Worm (Caenorhabditis elegans) whole organism, L4 larva: Measurements from ENCODE around the gene F46E10.2.

ENCODE experiments used
- F10B5.3 ChIP-seq: sonication (generic microtip); optimal IDR thresholded peaks from 2 replicates; lab custom pipeline; 2016; ENCODE audit warnings: mild to moderate bottlenecking, missing genetic modification characterization, missing compliant biosample characterization
- F37D6.2 ChIP-seq: sonication (generic microtip); optimal IDR thresholded peaks from 2 replicates; lab custom pipeline; 2016; ENCODE audit warnings: mild to moderate bottlenecking, missing genetic modification characterization, missing compliant biosample characterization
- R02D3.7 ChIP-seq: fragments of 150-350 bp; sonication (generic microtip); optimal IDR thresholded peaks from 3 replicates; lab custom pipeline; 2014; ENCODE audit warnings: missing biosample characterization, missing genetic modification characterization
- T20F7.1 ChIP-seq: fragments of 200-800 bp; sonication (Bioruptor generic); optimal IDR thresholded peaks from 2 replicates; lab custom pipeline; 2018; ENCODE audit warnings: mild to moderate bottlenecking, missing genetic modification characterization, missing compliant biosample characterization
- T26A8.4 ChIP-seq: fragments of 200-800 bp; sonication (Bioruptor generic); IDR thresholded peaks from 2 replicates; pipeline ENCODE4 v1.3.6; 2022; ENCODE audit warnings: missing genetic modification characterization, missing compliant biosample characterization
- Y105C5A.15 ChIP-seq: fragments of 200-800 bp; sonication (Bioruptor generic); IDR thresholded peaks from 2 replicates; pipeline ENCODE4 v1.3.6; 2022; ENCODE audit warnings: missing genetic modification characterization, missing compliant biosample characterization
- Y48G9A.11 ChIP-seq: fragments of 200-800 bp; sonication (Bioruptor generic); IDR thresholded peaks from 2 replicates; pipeline ENCODE4 v1.3.6; 2022; ENCODE audit warnings: missing genetic modification reagents, missing genetic modification characterization, missing compliant biosample characterization
- Y5F2A.4 ChIP-seq: fragments of 200-800 bp; sonication (Bioruptor generic); optimal IDR thresholded peaks from 2 replicates; lab custom pipeline; 2018; ENCODE audit warnings: mild to moderate bottlenecking, missing genetic modification characterization, missing compliant biosample characterization
- ZK546.5 ChIP-seq, 2 experiments: sonication (generic microtip); optimal IDR thresholded peaks; 2 replicates each; lab custom pipeline; 2017; ENCODE audit warnings: missing biosample characterization in 2 of 2, missing genetic modification characterization in 2 of 2
- aha-1 ChIP-seq: fragments of 150-350 bp; peaks from one replicate; lab custom pipeline; 2014; ENCODE audit warnings: missing biosample characterization, missing genetic modification characterization
- arid-1 ChIP-seq: fragments of 200-800 bp; sonication (Bioruptor generic); conservative IDR thresholded peaks from 2 replicates; pipeline ENCODE4 v1.3.6; 2022; ENCODE audit warnings: missing genetic modification reagents, missing genetic modification characterization, missing compliant biosample characterization
- attf-4 ChIP-seq: sonication (generic microtip); optimal IDR thresholded peaks from 3 replicates; lab custom pipeline; 2017; ENCODE audit warnings: missing biosample characterization, missing genetic modification characterization
- ceh-20 ChIP-seq: fragments of 200-800 bp; sonication (Bioruptor generic); IDR thresholded peaks from 2 replicates; pipeline ENCODE4 v1.3.6; 2022; ENCODE audit warnings: missing genetic modification reagents, missing genetic modification characterization, missing compliant biosample characterization
- ceh-28 ChIP-seq: fragments of 150-350 bp; optimal IDR thresholded peaks from 2 replicates; lab custom pipeline; 2014; ENCODE audit warnings: missing biosample characterization, missing genetic modification reagents, missing genetic modification characterization
- ceh-32 ChIP-seq: sonication (generic microtip); optimal IDR thresholded peaks from 2 replicates; lab custom pipeline; 2016; ENCODE audit warnings: mild to moderate bottlenecking, missing genetic modification characterization, missing compliant biosample characterization; ENCODE audit not compliant: poor library complexity
- ceh-62 ChIP-seq: sonication (generic microtip); optimal IDR thresholded peaks from 2 replicates; lab custom pipeline; 2017; ENCODE audit warnings: missing biosample characterization, missing genetic modification characterization
- dmd-6 ChIP-seq: fragments of 200-800 bp; sonication (Bioruptor generic); IDR thresholded peaks from 2 replicates; pipeline ENCODE4 v1.3.6; 2022; ENCODE audit warnings: missing genetic modification reagents, missing genetic modification characterization, missing compliant biosample characterization
- dmd-9 ChIP-seq: fragments of 200-800 bp; sonication (Bioruptor generic); IDR thresholded peaks from 2 replicates; pipeline ENCODE4 v1.3.6; 2022; ENCODE audit warnings: missing genetic modification reagents, missing genetic modification characterization, missing compliant biosample characterization
- egl-43 ChIP-seq: fragments of 200-800 bp; sonication (Bioruptor generic); IDR thresholded peaks from 2 replicates; pipeline ENCODE4 v1.3.6; 2022; ENCODE audit warnings: missing genetic modification reagents, missing genetic modification characterization, missing compliant biosample characterization
- hlh-30 ChIP-seq: sonication (generic microtip); optimal IDR thresholded peaks from 2 replicates; lab custom pipeline; 2017; ENCODE audit warnings: antibody characterized with exemption, mild to moderate bottlenecking, missing genetic modification characterization, missing compliant biosample characterization; ENCODE audit not compliant: insufficient read depth
- lim-7 ChIP-seq: fragments of 200-800 bp; sonication (Bioruptor generic); IDR thresholded peaks from 2 replicates; pipeline ENCODE4 v1.3.6; 2022; ENCODE audit warnings: missing genetic modification characterization, missing compliant biosample characterization
- lin-1 ChIP-seq: fragments of 200-800 bp; sonication (Bioruptor generic); IDR thresholded peaks from 2 replicates; pipeline ENCODE4 v1.3.6; 2022; ENCODE audit warnings: missing genetic modification reagents, missing genetic modification characterization, missing compliant biosample characterization
- lin-29 ChIP-seq: fragments of 200-800 bp; sonication (Bioruptor generic); IDR thresholded peaks from 2 replicates; pipeline ENCODE4 v1.3.6; 2022; ENCODE audit warnings: missing genetic modification reagents, missing genetic modification characterization, missing compliant biosample characterization
- lin-38 ChIP-seq: fragments of 200-800 bp; sonication (Bioruptor generic); IDR thresholded peaks from 2 replicates; pipeline ENCODE4 v1.3.6; 2022; ENCODE audit warnings: missing genetic modification reagents, missing genetic modification characterization, missing compliant biosample characterization
- lsy-2 ChIP-seq, 2 experiments: fragments of 150-350 bp in 1 of 2; sonication (generic microtip) in 1 of 2; optimal IDR thresholded peaks; 2 replicates each; lab custom pipeline; 2014 to 2017; ENCODE audit warnings: missing biosample characterization in 2 of 2, missing genetic modification characterization in 2 of 2
- madf-5 ChIP-seq, 2 experiments: fragments of 200-800 bp; sonication (Bioruptor generic); IDR thresholded peaks; 2 replicates each; pipeline ENCODE4 v1.3.6; 2022; ENCODE audit warnings: missing compliant biosample characterization in 2 of 2, missing genetic modification characterization in 2 of 2
- mdt-29 ChIP-seq: fragments of 200-800 bp; sonication (Bioruptor generic); IDR thresholded peaks from 2 replicates; pipeline ENCODE4 v1.3.6; 2022; ENCODE audit warnings: missing genetic modification reagents, missing genetic modification characterization, missing compliant biosample characterization
- mep-1 ChIP-seq: fragments of 150-350 bp; sonication (generic microtip); optimal IDR thresholded peaks from 3 replicates; lab custom pipeline; 2014; ENCODE audit warnings: missing biosample characterization, missing genetic modification characterization
- mes-2 ChIP-seq: sonication (generic microtip); optimal IDR thresholded peaks from 2 replicates; lab custom pipeline; 2016; ENCODE audit warnings: missing genotype, mild to moderate bottlenecking, missing genetic modification characterization, missing compliant biosample characterization; ENCODE audit not compliant: poor library complexity, severe bottlenecking
- mxl-3 ChIP-seq: fragments of 200-800 bp; sonication (Bioruptor generic); optimal IDR thresholded peaks from 2 replicates; lab custom pipeline; 2018; ENCODE audit warnings: mild to moderate bottlenecking, missing genetic modification characterization, missing compliant biosample characterization
- nhr-102 ChIP-seq: sonication (generic microtip); optimal IDR thresholded peaks from 2 replicates; lab custom pipeline; 2016; ENCODE audit warnings: mild to moderate bottlenecking, missing genetic modification characterization, moderate library complexity, missing compliant biosample characterization
- nhr-111 ChIP-seq: fragments of 200-800 bp; sonication (Bioruptor generic); optimal IDR thresholded peaks from 2 replicates; lab custom pipeline; 2018; ENCODE audit warnings: mild to moderate bottlenecking, missing genetic modification characterization, missing compliant biosample characterization
- nhr-237 ChIP-seq: sonication (generic microtip); optimal IDR thresholded peaks from 2 replicates; lab custom pipeline; 2017; ENCODE audit warnings: missing biosample characterization, missing genetic modification characterization
- nhr-25 ChIP-seq: sonication (generic microtip); optimal IDR thresholded peaks from 2 replicates; lab custom pipeline; 2017; ENCODE audit warnings: missing genetic modification characterization, mild to moderate bottlenecking, missing compliant biosample characterization, antibody characterized with exemption, moderate library complexity, borderline replicate concordance; ENCODE audit not compliant: insufficient read depth
- nhr-28 ChIP-seq: fragments of 150-350 bp; optimal IDR thresholded peaks from 2 replicates; lab custom pipeline; 2014; ENCODE audit warnings: missing biosample characterization, missing genetic modification characterization
- nhr-41 ChIP-seq: fragments of 200-800 bp; sonication (Bioruptor generic); IDR thresholded peaks from 2 replicates; pipeline ENCODE4 v1.3.6; 2022; ENCODE audit warnings: missing genetic modification reagents, missing genetic modification characterization, missing compliant biosample characterization
- nhr-42 ChIP-seq: fragments of 200-800 bp; sonication (Bioruptor generic); IDR thresholded peaks from 2 replicates; pipeline ENCODE4 v1.3.6; 2022; ENCODE audit warnings: missing genetic modification characterization, missing compliant biosample characterization
- nhr-48 ChIP-seq: sonication (generic microtip); optimal IDR thresholded peaks from 2 replicates; lab custom pipeline; 2016; ENCODE audit warnings: mild to moderate bottlenecking, missing genetic modification characterization, missing compliant biosample characterization
- php-3 ChIP-seq: fragments of 200-800 bp; sonication (Bioruptor generic); IDR thresholded peaks from 2 replicates; pipeline ENCODE4 v1.3.6; 2022; ENCODE audit warnings: missing genetic modification reagents, missing genetic modification characterization, missing compliant biosample characterization
- saeg-2 ChIP-seq: fragments of 200-800 bp; sonication (Bioruptor generic); IDR thresholded peaks from 2 replicates; pipeline ENCODE4 v1.3.6; 2022; ENCODE audit warnings: missing genetic modification reagents, missing genetic modification characterization, missing compliant biosample characterization
- snpc-4 ChIP-seq: fragments of 150-350 bp; optimal IDR thresholded peaks from 2 replicates; lab custom pipeline; 2014; ENCODE audit warnings: missing biosample characterization, missing genetic modification characterization
- spr-3 ChIP-seq: fragments of 200-800 bp; sonication (Bioruptor generic); optimal IDR thresholded peaks from 2 replicates; lab custom pipeline; 2018; ENCODE audit warnings: mild to moderate bottlenecking, missing genetic modification characterization, missing compliant biosample characterization
- unc-62 ChIP-seq, 3 experiments: fragments of 150-350 bp in 1 of 3; sonication (generic microtip); optimal IDR thresholded peaks in 2 of 3; peaks in 1 of 3; 1 replicate in 1 of 3; 2 replicates in 2 of 3; lab custom pipeline; 2014 to 2017; ENCODE audit warnings: missing biosample characterization in 3 of 3, missing genetic modification characterization in 3 of 3, missing genetic modification reagents in 3 of 3, missing genotype in 1 of 3
- vab-7 ChIP-seq: fragments of 200-800 bp; sonication (Bioruptor generic); IDR thresholded peaks from 2 replicates; pipeline ENCODE4 v1.3.6; 2022; ENCODE audit warnings: missing genetic modification reagents, missing genetic modification characterization, missing compliant biosample characterization
- zfp-2 ChIP-seq: sonication (generic microtip); optimal IDR thresholded peaks from 2 replicates; lab custom pipeline; 2016; ENCODE audit warnings: mild to moderate bottlenecking, missing genetic modification characterization, missing compliant biosample characterization
- zip-11 ChIP-seq: fragments of 200-800 bp; sonication (Bioruptor generic); IDR thresholded peaks from 2 replicates; pipeline ENCODE4 v1.3.6; 2022; ENCODE audit warnings: missing genetic modification characterization, missing compliant biosample characterization

Gene F46E10.2

DNA sequence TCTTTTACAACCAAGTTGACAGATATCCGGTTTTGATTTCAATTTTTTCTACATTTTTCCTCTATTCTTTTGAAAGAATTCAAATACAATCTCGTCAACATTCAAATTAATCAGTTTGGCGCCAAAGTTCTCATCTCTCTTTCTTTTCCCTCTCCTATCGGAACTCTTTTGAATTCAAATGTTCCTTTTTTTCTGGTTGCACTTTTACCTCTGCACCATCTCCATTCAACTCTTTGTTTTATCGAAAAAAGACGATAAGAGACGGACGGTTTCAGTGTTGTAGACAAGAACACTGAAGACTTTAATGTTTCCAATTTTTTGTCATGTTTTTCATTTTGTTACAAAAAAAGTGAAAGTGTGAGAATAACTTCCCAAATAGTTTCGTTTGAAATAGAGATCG lies 44.2 kb upstream of the F46E10.2 start (continued):
- peak; percentile 46; the same call in 1 of the 2 replicates for TF ChIP-seq lin-1 (GFP tag; lab: Robert Waterston, UW)
- TF ChIP-seq zfp-2 (tag; lab: Kevin White, UChicago), result no peak
- no peak for TF ChIP-seq Y5F2A.4 (GFP tag; lab: Kevin White, UChicago)
- TF ChIP-seq ceh-28 (tag; lab: Kevin White, UChicago), result no peak

- TF ChIP-seq zfp-2 (tag; lab: Kevin White, UChicago) (no peak), aha-1 (peak; percentile 55), nhr-102 (tag; lab: Kevin White, UChicago) (no peak)
Measured at ce11 chrV:6485109-6485508, 35.1 kb upstream of the F46E10.2 start.

DNA sequence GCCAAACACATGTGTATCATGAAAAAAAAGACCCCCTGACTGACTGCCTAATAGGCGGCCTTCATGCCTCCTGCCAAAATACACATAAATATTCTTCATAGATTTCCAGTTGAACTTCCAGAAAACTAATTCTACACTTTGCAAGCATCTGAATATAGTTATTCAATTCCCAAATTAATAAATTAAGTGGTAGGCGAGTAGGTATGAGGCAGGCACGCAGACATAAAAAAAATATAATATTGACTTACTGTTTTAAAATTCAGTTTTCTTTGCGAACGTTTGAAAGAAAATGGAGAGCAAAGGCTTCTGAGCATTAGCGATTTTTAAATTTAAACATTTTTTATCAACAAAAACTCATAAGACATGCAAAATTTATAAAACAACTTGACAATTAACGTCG lies 32.4 kb upstream of the F46E10.2 start:
- TF ChIP-seq lin-29 (GFP tag; lab: Robert Waterston, UW) (no peak), ceh-62 (tag; lab: Kevin White, UChicago) (no peak), R02D3.7 (no peak), ceh-20 (GFP tag; lab: Robert Waterston, UW) (no peak), lim-7 (no peak; the same call in 1 of the 2 replicates), dmd-6 (GFP tag; lab: Robert Waterston, UW) (peak; percentile 35; the same call in 1 of the 2 replicates), T26A8.4 (GFP tag; lab: Robert Waterston, UW) (no peak), hlh-30 (tag; lab: Kevin White, UChicago) (no peak), ceh-32 (no peak), arid-1 (no peak), T20F7.1 (GFP tag; lab: Kevin White, UChicago) (peak; percentile 22), nhr-48 (no peak), mep-1 (tag; lab: Kevin White, UChicago) (peak; percentile 31), vab-7 (GFP tag; lab: Robert Waterston, UW) (no peak), ZK546.5 (tag; optimal IDR thresholded peaks at IDR 0.05; lab: Kevin White, UChicago) (no peak), nhr-237 (tag; lab: Kevin White, UChicago) (no peak), madf-5 (GFP tag; IDR thresholded peaks at IDR 0.05; lab: Robert Waterston, UW) (no peak), attf-4 (tag; lab: Kevin White, UChicago) (no peak), mes-2 (tag; lab: Kevin White, UChicago) (no peak), nhr-25 (no peak), snpc-4 (tag; lab: Kevin White, UChicago) (no peak), lsy-2 (tag; optimal IDR thresholded peaks at IDR 0.05; lab: Kevin White, UChicago) (peak in 1 of 2 experiments; percentile 8), nhr-111 (GFP tag; lab: Kevin White, UChicago) (no peak), Y48G9A.11 (no peak), egl-43 (GFP tag; lab: Robert Waterston, UW) (no peak), php-3 (no peak), mxl-3 (GFP tag; lab: Kevin White, UChicago) (no peak), F10B5.3 (tag; lab: Kevin White, UChicago) (no peak), nhr-42 (GFP tag; lab: Robert Waterston, UW) (no peak), spr-3 (GFP tag; lab: Kevin White, UChicago) (no peak), nhr-102 (tag; lab: Kevin White, UChicago) (peak; percentile 27), Y5F2A.4 (GFP tag; lab: Kevin White, UChicago) (no peak), unc-62 (GFP tag; optimal IDR thresholded peaks at IDR 0.05 in 1 of 2; lab: Kevin White, UChicago) (no peak), unc-62 (tag; optimal IDR thresholded peaks at IDR 0.05; lab: Kevin White, UChicago) (no peak), dmd-9 (GFP tag; lab: Robert Waterston, UW) (no peak), zip-11 (GFP tag; lab: Robert Waterston, UW) (no peak), Y105C5A.15 (GFP tag; lab: Robert Waterston, UW) (no peak), mdt-29 (GFP tag; lab: Robert Waterston, UW) (no peak), nhr-41 (GFP tag; lab: Robert Waterston, UW) (no peak), F37D6.2 (tag; lab: Kevin White, UChicago) (no peak), saeg-2 (GFP tag; lab: Robert Waterston, UW) (no peak), lin-38 (peak; percentile 19; the same call in 1 of the 2 replicates), nhr-28 (tag; lab: Kevin White, UChicago) (no peak)
